Worm (Caenorhabditis elegans) whole organism, L2 larva: ENCODE measurements around the gene C29F9.2.

Experiments
- lin-13 ChIP-seq: fragments of 150-350 bp; optimal IDR thresholded peaks from 2 replicates; lab custom pipeline; 2014; ENCODE audit warnings: missing biosample characterization, missing genetic modification reagents, missing genetic modification characterization
- nhr-6 ChIP-seq: fragments of 150-350 bp; optimal IDR thresholded peaks from 2 replicates; lab custom pipeline; 2014; ENCODE audit warnings: missing biosample characterization, missing genetic modification characterization

DNA sequence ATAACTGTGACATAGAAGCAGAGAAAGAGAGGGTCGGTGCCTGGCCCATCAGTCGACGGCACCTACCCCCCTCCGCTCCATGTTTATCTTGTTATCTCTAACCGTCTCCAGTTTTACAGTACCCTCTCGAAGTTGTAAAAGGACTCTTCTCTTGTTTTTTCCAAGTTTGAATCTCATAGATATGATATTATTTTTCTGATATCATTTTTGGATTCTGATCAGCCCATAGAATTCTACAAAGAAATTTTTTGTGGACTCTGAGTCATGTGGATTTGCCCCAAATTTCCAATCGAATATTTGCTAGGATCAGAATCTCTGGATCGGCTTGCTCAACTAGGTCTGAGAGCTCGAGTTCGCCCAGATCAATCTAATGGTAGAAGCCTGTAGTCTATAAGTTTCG is 16.1 kb upstream of the C29F9.2 start, which contains the start of gene C29F9.6:
- no peak for TF ChIP-seq lin-13 (GFP tag; lab: Kevin White, UChicago)
- no peak for TF ChIP-seq nhr-6
